Worm (Caenorhabditis elegans): ENCODE measurements around the gene mxl-2.

DNA sequence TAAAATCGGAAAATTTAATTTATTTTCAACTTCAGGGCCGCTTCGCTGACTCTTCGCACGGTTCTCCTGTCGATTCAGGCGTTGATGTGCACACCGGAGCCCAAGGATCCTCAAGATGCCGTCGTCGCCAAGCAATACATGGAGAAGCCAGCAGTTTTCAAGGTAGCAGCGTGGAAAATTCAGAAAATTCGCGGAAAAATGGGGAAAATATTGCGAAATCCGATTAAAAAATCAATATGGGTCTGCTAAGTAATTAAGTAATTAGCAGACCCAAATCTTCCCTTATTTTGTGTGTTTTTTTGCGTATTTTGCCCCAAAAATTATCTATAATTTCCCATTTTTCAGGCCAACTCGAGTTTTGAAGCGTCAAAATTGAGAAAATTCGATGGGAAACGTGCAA, 1.3 kb upstream of the mxl-2 start:
- no peak for TF ChIP-seq hlh-26 (GFP tag; conservative IDR thresholded peaks at IDR 0.05)
- TF ChIP-seq nfyb-1 (GFP tag; IDR thresholded peaks at IDR 0.05) = no peak
- TF ChIP-seq B0035.1 (tag; optimal IDR thresholded peaks at IDR 0.05) = no peak
- TF ChIP-seq ama-1 (optimal IDR thresholded peaks at IDR 0.05) = no peak
- TF ChIP-seq ama-1 (GFP tag; optimal IDR thresholded peaks at IDR 0.05) = no peak
- TF ChIP-seq die-1 (tag; optimal IDR thresholded peaks at IDR 0.05) = no peak
- no peak for TF ChIP-seq F23B12.7 (tag; optimal IDR thresholded peaks at IDR 0.05; ENCODE audit: insufficient read depth)
- no peak for TF ChIP-seq Y53F4B.3 (GFP tag; IDR thresholded peaks at IDR 0.05)
- no peak for TF ChIP-seq aptf-2 (GFP tag; conservative IDR thresholded peaks at IDR 0.05)
